Worm (Caenorhabditis elegans) whole organism, L1 larva: ENCODE results near the gene cec-3.

Source experiments
- C04F5.9 ChIP-seq: sonication (generic microtip); optimal IDR thresholded peaks from 2 replicates; lab custom pipeline; 2016; ENCODE audit warnings: missing genetic modification characterization, missing compliant biosample characterization
- C16A3.4 ChIP-seq: fragments of 150-350 bp; optimal IDR thresholded peaks from 2 replicates; lab custom pipeline; 2014; ENCODE audit warnings: missing biosample characterization, missing genetic modification characterization
- F16B12.6 ChIP-seq: fragments of 150-350 bp; optimal IDR thresholded peaks from 2 replicates; lab custom pipeline; 2014; ENCODE audit warnings: missing biosample characterization, missing genetic modification characterization
- Y116A8C.19 ChIP-seq: sonication (generic microtip); optimal IDR thresholded peaks from 2 replicates; lab custom pipeline; 2016; ENCODE audit warnings: missing compliant biosample characterization, missing genetic modification characterization, borderline replicate concordance
- blmp-1 ChIP-seq: fragments of 150-350 bp; optimal IDR thresholded peaks from 2 replicates; lab custom pipeline; 2014; ENCODE audit warnings: missing biosample characterization, missing genetic modification characterization
- ceh-8 ChIP-seq: fragments of 200-800 bp; sonication (Bioruptor generic); optimal IDR thresholded peaks from 2 replicates; lab custom pipeline; 2018; ENCODE audit warnings: mild to moderate bottlenecking, missing genetic modification characterization, moderate library complexity, missing compliant biosample characterization
- ceh-82 ChIP-seq, 3 experiments: fragments of 150-350 bp in 1 of 3; sonication (generic microtip) in 2 of 3; optimal IDR thresholded peaks; 2 replicates each; lab custom pipeline; 2014 to 2017; ENCODE audit warnings: missing biosample characterization in 3 of 3, missing genetic modification characterization in 3 of 3
- ceh-88 ChIP-seq: fragments of 200-800 bp; sonication (Bioruptor generic); IDR thresholded peaks from 2 replicates; pipeline ENCODE4 v1.3.6; 2022; ENCODE audit warnings: missing genetic modification characterization, missing compliant biosample characterization
- ces-1 ChIP-seq: fragments of 150-350 bp; optimal IDR thresholded peaks from 2 replicates; lab custom pipeline; 2014; ENCODE audit warnings: missing biosample characterization, missing genetic modification reagents, missing genetic modification characterization
- dpl-1 ChIP-seq, 3 experiments: fragments of 150-350 bp in 2 of 3; sonication (generic microtip) in 1 of 3; optimal IDR thresholded peaks; 2 replicates each; lab custom pipeline; 2014 to 2017; ENCODE audit warnings: missing biosample characterization in 3 of 3, missing genetic modification characterization in 3 of 3, missing genetic modification reagents in 3 of 3
- dsc-1 ChIP-seq: sonication (generic microtip); optimal IDR thresholded peaks from 2 replicates; lab custom pipeline; 2016; ENCODE audit warnings: mild to moderate bottlenecking, missing genetic modification characterization, missing compliant biosample characterization
- efl-1 ChIP-seq, 4 experiments: fragments of 150-350 bp; optimal IDR thresholded peaks in 3 of 4; peaks in 1 of 4; 1 replicate in 1 of 4; 2 replicates in 3 of 4; lab custom pipeline; 2014; ENCODE audit warnings: missing biosample characterization in 2 of 4, missing genetic modification characterization in 2 of 4, missing genetic modification reagents in 2 of 4
- egl-13 ChIP-seq: sonication (generic microtip); optimal IDR thresholded peaks from 2 replicates; lab custom pipeline; 2016; ENCODE audit warnings: missing genotype, missing genetic modification reagents, missing genetic modification characterization, missing compliant biosample characterization
- egl-27 ChIP-seq, 2 experiments: fragments of 150-350 bp in 1 of 2; sonication (generic microtip); optimal IDR thresholded peaks; 3 replicates each; lab custom pipeline; 2017 to 2018; ENCODE audit warnings: missing biosample characterization in 2 of 2, missing genetic modification characterization in 2 of 2, missing genetic modification reagents in 2 of 2
- elt-3 ChIP-seq, 6 experiments: fragments of 150-350 bp in 1 of 6; sonication (generic microtip); optimal IDR thresholded peaks; 2 replicates each; lab custom pipeline; 2017 to 2018; ENCODE audit warnings: missing biosample characterization in 6 of 6, missing genetic modification characterization in 6 of 6, inconsistent platforms in 1 of 6
- ets-5 ChIP-seq: fragments of 200-800 bp; sonication (Bioruptor generic); IDR thresholded peaks from 2 replicates; pipeline ENCODE4 v1.3.6; 2022; ENCODE audit warnings: missing genetic modification characterization, missing compliant biosample characterization
- fkh-10 ChIP-seq: sonication (generic microtip); optimal IDR thresholded peaks from 2 replicates; lab custom pipeline; 2017; ENCODE audit warnings: missing biosample characterization, missing genetic modification reagents, missing genetic modification characterization
- fkh-4 ChIP-seq: sonication (generic microtip); optimal IDR thresholded peaks from 2 replicates; lab custom pipeline; 2016; ENCODE audit warnings: missing compliant biosample characterization, missing genetic modification characterization, borderline replicate concordance
- fkh-8 ChIP-seq: sonication (generic microtip); optimal IDR thresholded peaks from 2 replicates; lab custom pipeline; 2016; ENCODE audit warnings: mild to moderate bottlenecking, missing genetic modification characterization, missing compliant biosample characterization
- grh-1 ChIP-seq: fragments of 200-800 bp; sonication (Bioruptor generic); IDR thresholded peaks from 2 replicates; pipeline ENCODE4 v1.3.6; 2022; ENCODE audit warnings: missing genetic modification reagents, missing genetic modification characterization, missing compliant biosample characterization
- irx-1 ChIP-seq: sonication (generic microtip); optimal IDR thresholded peaks from 2 replicates; lab custom pipeline; 2016; ENCODE audit warnings: missing genetic modification characterization, missing compliant biosample characterization
- isw-1 ChIP-seq: fragments of 200-800 bp; sonication (Bioruptor generic); IDR thresholded peaks from 2 replicates; pipeline ENCODE4 v1.3.6; 2022; ENCODE audit warnings: missing genetic modification characterization, missing compliant biosample characterization
- jun-1 ChIP-seq: fragments of 150-350 bp; optimal IDR thresholded peaks from 2 replicates; lab custom pipeline; 2014; ENCODE audit warnings: missing biosample characterization, missing genetic modification reagents, missing genetic modification characterization
- lin-14 ChIP-seq: fragments of 200-800 bp; sonication (Bioruptor generic); optimal IDR thresholded peaks from 2 replicates; lab custom pipeline; 2018; ENCODE audit warnings: mild to moderate bottlenecking, missing genetic modification characterization, moderate library complexity, missing compliant biosample characterization
- lin-15B ChIP-seq: fragments of 150-350 bp; sonication (generic microtip); optimal IDR thresholded peaks from 3 replicates; lab custom pipeline; 2014; ENCODE audit warnings: missing biosample characterization, missing genetic modification characterization
- lin-35 ChIP-seq, 2 experiments: fragments of 150-350 bp; optimal IDR thresholded peaks; 2 replicates each; lab custom pipeline; 2014; ENCODE audit warnings: missing biosample characterization in 2 of 2, missing genetic modification characterization in 2 of 2, missing genetic modification reagents in 2 of 2
- lir-3 ChIP-seq: sonication (generic microtip); optimal IDR thresholded peaks from 2 replicates; lab custom pipeline; 2016; ENCODE audit warnings: mild to moderate bottlenecking, missing genetic modification characterization, moderate library complexity, missing compliant biosample characterization; ENCODE audit not compliant: poor library complexity
- lsy-2 ChIP-seq, 2 experiments: fragments of 150-350 bp; optimal IDR thresholded peaks; 2 replicates each; lab custom pipeline; 2014; ENCODE audit warnings: missing biosample characterization in 2 of 2, missing genetic modification characterization in 2 of 2
- mep-1 ChIP-seq: fragments of 150-350 bp; optimal IDR thresholded peaks from 2 replicates; lab custom pipeline; 2014; ENCODE audit warnings: missing biosample characterization, missing genetic modification characterization
- nhr-12 ChIP-seq: sonication (generic microtip); optimal IDR thresholded peaks from 2 replicates; lab custom pipeline; 2017; ENCODE audit warnings: missing biosample characterization, missing genetic modification characterization
- nhr-19 ChIP-seq: fragments of 200-800 bp; sonication (Bioruptor generic); conservative IDR thresholded peaks from 2 replicates; pipeline ENCODE4 v1.3.6; 2022; ENCODE audit warnings: missing genetic modification characterization, missing compliant biosample characterization
- nhr-20 ChIP-seq: sonication (generic microtip); optimal IDR thresholded peaks from 2 replicates; lab custom pipeline; 2016; ENCODE audit warnings: mild to moderate bottlenecking, missing genetic modification characterization, missing compliant biosample characterization
- nhr-28 ChIP-seq: fragments of 150-350 bp; optimal IDR thresholded peaks from 2 replicates; lab custom pipeline; 2014; ENCODE audit warnings: missing biosample characterization, missing genetic modification characterization
- nhr-71 ChIP-seq: sonication (generic microtip); optimal IDR thresholded peaks from 2 replicates; lab custom pipeline; 2016; ENCODE audit warnings: mild to moderate bottlenecking, missing genetic modification characterization, moderate library complexity, missing compliant biosample characterization
- nhr-76 ChIP-seq: sonication (generic microtip); optimal IDR thresholded peaks from 2 replicates; lab custom pipeline; 2017; ENCODE audit warnings: missing biosample characterization, missing genetic modification characterization
- nhr-77 ChIP-seq: fragments of 150-350 bp; optimal IDR thresholded peaks from 2 replicates; lab custom pipeline; 2014; ENCODE audit warnings: missing biosample characterization, missing genetic modification characterization
- nhr-85 ChIP-seq: sonication (generic microtip); peaks from one replicate; lab custom pipeline; 2016; ENCODE audit warnings: missing genetic modification characterization, inconsistent platforms, missing compliant biosample characterization
- nhr-90 ChIP-seq: sonication (generic microtip); optimal IDR thresholded peaks from 2 replicates; lab custom pipeline; 2016; ENCODE audit warnings: mild to moderate bottlenecking, missing genetic modification characterization, missing compliant biosample characterization; ENCODE audit not compliant: poor library complexity
- pax-3 ChIP-seq: fragments of 200-800 bp; sonication (Bioruptor generic); optimal IDR thresholded peaks from 2 replicates; lab custom pipeline; 2018; ENCODE audit warnings: mild to moderate bottlenecking, missing genetic modification characterization, moderate library complexity, missing compliant biosample characterization
- rnt-1 ChIP-seq: sonication (generic microtip); optimal IDR thresholded peaks from 2 replicates; lab custom pipeline; 2016; ENCODE audit warnings: mild to moderate bottlenecking, missing genetic modification characterization, moderate library complexity, missing compliant biosample characterization
- skn-1 ChIP-seq: fragments of 150-350 bp; optimal IDR thresholded peaks from 2 replicates; lab custom pipeline; 2014; ENCODE audit warnings: missing biosample characterization, missing genetic modification characterization
- snu-23 ChIP-seq: sonication (generic microtip); optimal IDR thresholded peaks from 2 replicates; lab custom pipeline; 2016; ENCODE audit warnings: missing genetic modification characterization, missing compliant biosample characterization
- sox-4 ChIP-seq: sonication (generic microtip); optimal IDR thresholded peaks from 2 replicates; lab custom pipeline; 2016; ENCODE audit warnings: missing genetic modification characterization, missing compliant biosample characterization
- swsn-7 ChIP-seq: sonication (generic microtip); optimal IDR thresholded peaks from 2 replicates; lab custom pipeline; 2016; ENCODE audit warnings: missing genetic modification characterization, missing compliant biosample characterization
- tbx-2 ChIP-seq: sonication (generic microtip); optimal IDR thresholded peaks from 2 replicates; lab custom pipeline; 2016; ENCODE audit warnings: missing genetic modification characterization, missing compliant biosample characterization
- tlp-1 ChIP-seq: fragments of 150-350 bp; optimal IDR thresholded peaks from 2 replicates; lab custom pipeline; 2014; ENCODE audit warnings: missing biosample characterization, missing genetic modification characterization
- unc-86 ChIP-seq: sonication (generic microtip); optimal IDR thresholded peaks from 2 replicates; lab custom pipeline; 2016; ENCODE audit warnings: missing genetic modification characterization, missing compliant biosample characterization
- vab-15 ChIP-seq: sonication (generic microtip); optimal IDR thresholded peaks from 2 replicates; lab custom pipeline; 2017; ENCODE audit warnings: missing genotype, mild to moderate bottlenecking, missing genetic modification characterization, missing compliant biosample characterization
- xbp-1 ChIP-seq: sonication (generic microtip); optimal IDR thresholded peaks from 2 replicates; lab custom pipeline; 2016; ENCODE audit warnings: missing genetic modification characterization, missing compliant biosample characterization
- zip-4 ChIP-seq: fragments of 200-800 bp; sonication (Bioruptor generic); optimal IDR thresholded peaks from 2 replicates; lab custom pipeline; 2018; ENCODE audit warnings: mild to moderate bottlenecking, missing genetic modification characterization, moderate library complexity, missing compliant biosample characterization
- ztf-11 ChIP-seq, 2 experiments: sonication (generic microtip); optimal IDR thresholded peaks; 2 replicates each; lab custom pipeline; 2016 to 2017; ENCODE audit warnings: missing genetic modification characterization in 2 of 2, missing biosample characterization in 1 of 2, missing compliant biosample characterization in 1 of 2

cec-3 gene

DNA sequence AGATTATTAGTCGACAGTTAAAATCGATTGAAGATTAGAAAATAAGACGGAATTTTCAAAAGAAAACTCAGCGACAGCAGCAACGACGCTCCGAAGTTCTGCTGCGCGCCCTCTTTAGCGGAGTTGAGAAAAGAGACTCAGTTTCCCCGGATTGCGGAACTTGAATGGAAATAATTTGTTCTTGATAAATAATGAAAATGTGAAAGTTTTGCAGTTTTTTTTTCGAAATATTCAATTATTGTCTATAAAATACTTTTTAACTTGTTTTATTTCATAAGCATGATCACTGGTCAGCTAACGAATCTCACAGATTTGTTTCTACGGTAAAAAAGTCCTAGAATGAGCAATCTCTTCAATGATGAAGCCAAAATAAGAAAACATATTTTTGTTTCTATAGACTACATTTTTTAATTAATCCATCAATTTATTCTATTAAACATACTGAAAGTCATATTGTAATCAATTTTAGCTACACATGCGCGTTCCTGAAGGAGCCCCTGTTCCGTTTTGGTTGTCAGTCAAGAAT, at the start of gene cec-3, which contains the start of gene T09A5.15:
Gene cec-3 (minus strand): TSS at position 116 of the 526 bp plus-strand sequence.
Gene T09A5.15 (plus strand): TSS at position 476 of the 526 bp plus-strand sequence.
- peak; percentile 46 for TF ChIP-seq tbx-2 (tag; lab: Kevin White, UChicago)
- TF ChIP-seq tlp-1 = no peak
- peak; percentile 23 for TF ChIP-seq C04F5.9 (tag; lab: Kevin White, UChicago)
- peak; percentile 39 for TF ChIP-seq egl-13
- peak; percentile 51 for TF ChIP-seq fkh-8 (tag; lab: Kevin White, UChicago)
- TF ChIP-seq lin-35 (GFP tag; optimal IDR thresholded peaks at IDR 0.05; lab: Kevin White, UChicago) = peak; percentile 40 to 71
- no peak for TF ChIP-seq elt-3 (tag; optimal IDR thresholded peaks at IDR 0.05; lab: Kevin White, UChicago)
- TF ChIP-seq swsn-7 (tag; lab: Kevin White, UChicago) = peak; percentile 52
- TF ChIP-seq vab-15 (tag; lab: Kevin White, UChicago) = no peak
- no peak for TF ChIP-seq nhr-28 (tag; lab: Kevin White, UChicago)
- TF ChIP-seq ztf-11 (tag; optimal IDR thresholded peaks at IDR 0.05; lab: Kevin White, UChicago) = peak in 1 of 2 experiments; percentile 63
- no peak for TF ChIP-seq ets-5 (GFP tag; lab: Robert Waterston, UW)
- no peak for TF ChIP-seq Y116A8C.19
- TF ChIP-seq skn-1 (tag; lab: Kevin White, UChicago) = peak; percentile 45
- TF ChIP-seq grh-1 = no peak
- TF ChIP-seq xbp-1 (tag; lab: Kevin White, UChicago) = peak; percentile 56
- peak; percentile 56 for TF ChIP-seq lin-14 (GFP tag; lab: Kevin White, UChicago)
- peak in 2 of 3 experiments; percentile 20 to 33 for TF ChIP-seq ceh-82 (tag; optimal IDR thresholded peaks at IDR 0.05; lab: Kevin White, UChicago)
- peak; percentile 49 for TF ChIP-seq rnt-1 (tag; lab: Kevin White, UChicago)
- TF ChIP-seq nhr-90 (tag; lab: Kevin White, UChicago) = peak; percentile 65
- TF ChIP-seq mep-1 (tag; lab: Kevin White, UChicago) = peak; percentile 48
- peak; percentile 48; the same call in 1 of the 2 replicates for TF ChIP-seq ceh-88 (GFP tag; lab: Robert Waterston, UW)
- TF ChIP-seq dsc-1 = peak; percentile 47
- TF ChIP-seq jun-1 (tag; lab: Kevin White, UChicago) = no peak
- TF ChIP-seq nhr-19 = 0 out of 2 replicates have a peak, but pooled peaks have one; percentile 14
- TF ChIP-seq lsy-2 (tag; optimal IDR thresholded peaks at IDR 0.05; lab: Kevin White, UChicago) = peak; percentile 54 to 83
- TF ChIP-seq irx-1 (tag; lab: Kevin White, UChicago) = peak; percentile 8
- TF ChIP-seq nhr-77 (tag; lab: Kevin White, UChicago) = peak; percentile 5
- TF ChIP-seq egl-27 (tag; optimal IDR thresholded peaks at IDR 0.05; lab: Kevin White, UChicago) = no peak
- peak; percentile 40 for TF ChIP-seq nhr-85
- no peak for TF ChIP-seq fkh-4 (tag; lab: Kevin White, UChicago)
- peak; percentile 36 for TF ChIP-seq blmp-1 (tag; lab: Kevin White, UChicago)
- peak; percentile 18 for TF ChIP-seq F16B12.6 (tag; lab: Kevin White, UChicago)
- TF ChIP-seq unc-86 = peak; percentile 11
- TF ChIP-seq ces-1 = no peak
- no peak for TF ChIP-seq zip-4 (GFP tag; lab: Kevin White, UChicago)
- peak; percentile 56 for TF ChIP-seq pax-3 (tag; lab: Kevin White, UChicago)
- peak; percentile 72 for TF ChIP-seq snu-23 (GFP tag; lab: Kevin White, UChicago)
- TF ChIP-seq C16A3.4 (tag; lab: Kevin White, UChicago) = peak; percentile 66
- peak; percentile 40 for TF ChIP-seq isw-1 (GFP tag; lab: Robert Waterston, UW)
- TF ChIP-seq lir-3 (tag; lab: Kevin White, UChicago) = peak; percentile 55
- TF ChIP-seq lin-15B (tag; lab: Kevin White, UChicago) = peak; percentile 20
- TF ChIP-seq ceh-8 (GFP tag; lab: Kevin White, UChicago) = no peak
- TF ChIP-seq dpl-1 (GFP tag; optimal IDR thresholded peaks at IDR 0.05; lab: Kevin White, UChicago) = peak; percentile 43 to 68 (median 57)
- peak; percentile 61 for TF ChIP-seq nhr-20 (tag; lab: Kevin White, UChicago)
- TF ChIP-seq fkh-10 = no peak
- no peak for TF ChIP-seq sox-4 (tag; lab: Kevin White, UChicago)
- no peak for TF ChIP-seq nhr-12 (tag; lab: Kevin White, UChicago)
- peak; percentile 77 for TF ChIP-seq nhr-71 (tag; lab: Kevin White, UChicago)
- TF ChIP-seq nhr-76 (tag; lab: Kevin White, UChicago) = no peak
- TF ChIP-seq efl-1 (optimal IDR thresholded peaks at IDR 0.05; lab: Kevin White, UChicago) = peak; percentile 54 to 65
- TF ChIP-seq efl-1 (GFP tag; optimal IDR thresholded peaks at IDR 0.05 in 1 of 2; lab: Kevin White, UChicago) = peak; percentile 53 to 96
